Fruit fly (Drosophila melanogaster) whole organism, prepupa: Measurements from ENCODE around the gene zye.

ENCODE experiments used
- Blimp-1 ChIP-seq: fragments of 200-800 bp; sonication (Bioruptor generic); optimal IDR thresholded peaks from 3 replicates; lab custom pipeline; 2017; ENCODE audit warnings: missing biosample characterization, missing genetic modification characterization, mild to moderate bottlenecking, moderate library complexity, missing genetic modification reagents
- CG10631 ChIP-seq: fragments of 200-800 bp; sonication (Bioruptor generic); optimal IDR thresholded peaks from 2 replicates; lab custom pipeline; 2016; ENCODE audit warnings: missing biosample characterization, missing genetic modification characterization
- CG10669 ChIP-seq: fragments of 200-800 bp; sonication (Bioruptor generic); optimal IDR thresholded peaks from 3 replicates; lab custom pipeline; 2018; ENCODE audit warnings: missing biosample characterization, mild to moderate bottlenecking, missing genetic modification characterization, moderate library complexity
- CG11762 ChIP-seq: fragments of 200-800 bp; sonication (Bioruptor generic); optimal IDR thresholded peaks from 3 replicates; lab custom pipeline; 2016; ENCODE audit warnings: missing biosample characterization, missing genetic modification characterization; ENCODE audit not compliant: insufficient read depth
- CG11902 ChIP-seq: fragments of 200-800 bp; sonication (Bioruptor generic); optimal IDR thresholded peaks from 3 replicates; lab custom pipeline; 2016; ENCODE audit warnings: missing biosample characterization, missing genetic modification characterization
- CG15336 ChIP-seq: fragments of 200-800 bp; sonication (Bioruptor generic); IDR thresholded peaks from 2 replicates; pipeline ENCODE4 v1.3.6; 2022; ENCODE audit warnings: missing biosample characterization, missing genetic modification characterization
- CG1621 ChIP-seq: fragments of 200-800 bp; sonication (Bioruptor generic); optimal IDR thresholded peaks from 3 replicates; lab custom pipeline; 2018; ENCODE audit warnings: missing biosample characterization, mild to moderate bottlenecking, missing genetic modification characterization
- CG3032 ChIP-seq: fragments of 200-800 bp; optimal IDR thresholded peaks from 2 replicates; lab custom pipeline; 2019; ENCODE audit warnings: missing biosample characterization, mild to moderate bottlenecking, missing genetic modification characterization, moderate library complexity
- CG32006 ChIP-seq: fragments of 200-800 bp; sonication (Bioruptor generic); optimal IDR thresholded peaks from 3 replicates; lab custom pipeline; 2017; ENCODE audit warnings: missing biosample characterization, mild to moderate bottlenecking, missing genetic modification characterization
- CG3919 ChIP-seq: fragments of 200-800 bp; sonication (Bioruptor generic); optimal IDR thresholded peaks from 3 replicates; lab custom pipeline; 2016; ENCODE audit warnings: missing biosample characterization, missing genetic modification characterization
- CG4318 ChIP-seq: fragments of 200-800 bp; sonication (Bioruptor generic); optimal IDR thresholded peaks from 3 replicates; lab custom pipeline; 2017; ENCODE audit warnings: missing biosample characterization, mild to moderate bottlenecking, missing genetic modification characterization
- CG6276 ChIP-seq: fragments of 200-800 bp; sonication (Bioruptor generic); optimal IDR thresholded peaks from 2 replicates; lab custom pipeline; 2017; ENCODE audit warnings: missing biosample characterization, mild to moderate bottlenecking, missing genetic modification characterization
- CG6792 ChIP-seq: fragments of 200-800 bp; sonication (Bioruptor generic); optimal IDR thresholded peaks from 3 replicates; lab custom pipeline; 2016; ENCODE audit warnings: missing biosample characterization, missing genetic modification characterization
- CG6808 ChIP-seq: fragments of 200-800 bp; sonication (Bioruptor generic); optimal IDR thresholded peaks from 3 replicates; lab custom pipeline; 2017; ENCODE audit warnings: missing biosample characterization, missing genetic modification characterization, mild to moderate bottlenecking, moderate library complexity, missing genetic modification reagents
- CG6854 ChIP-seq: fragments of 200-800 bp; sonication (Bioruptor generic); optimal IDR thresholded peaks from 2 replicates; lab custom pipeline; 2017; ENCODE audit warnings: missing biosample characterization, mild to moderate bottlenecking, missing genetic modification characterization
- CG8119 ChIP-seq: fragments of 200-800 bp; sonication (Bioruptor generic); IDR thresholded peaks from 3 replicates; pipeline ENCODE4 v1.3.6; 2022; ENCODE audit warnings: missing biosample characterization, missing genetic modification characterization
- CG9139 ChIP-seq: fragments of 200-800 bp; sonication (Bioruptor generic); optimal IDR thresholded peaks from 3 replicates; lab custom pipeline; 2017; ENCODE audit warnings: missing biosample characterization, mild to moderate bottlenecking, missing genetic modification characterization
- Eip75B ChIP-seq: fragments of 200-800 bp; sonication (Bioruptor generic); optimal IDR thresholded peaks from 3 replicates; lab custom pipeline; 2016; ENCODE audit warnings: missing biosample characterization, missing genetic modification characterization
- Eip78C ChIP-seq: fragments of 200-800 bp; sonication (Bioruptor generic); peaks from one replicate; lab custom pipeline; 2016; ENCODE audit warnings: missing biosample characterization, missing genetic modification characterization
- Eip93F ChIP-seq: fragments of 200-800 bp; sonication (Bioruptor generic); optimal IDR thresholded peaks from 2 replicates; lab custom pipeline; 2016; ENCODE audit warnings: missing biosample characterization, mild to moderate bottlenecking, missing genetic modification characterization
- Ets96B ChIP-seq: fragments of 200-800 bp; optimal IDR thresholded peaks from 2 replicates; lab custom pipeline; 2019; ENCODE audit warnings: missing biosample characterization, mild to moderate bottlenecking, missing genetic modification characterization, moderate library complexity
- Gug ChIP-seq: fragments of 200-800 bp; sonication (Bioruptor generic); IDR thresholded peaks from 2 replicates; pipeline ENCODE4 v1.3.6; 2022; ENCODE audit warnings: missing biosample characterization, missing genetic modification characterization
- Hr38 ChIP-seq: sonication (Bioruptor generic); optimal IDR thresholded peaks from 2 replicates; lab custom pipeline; 2016; ENCODE audit warnings: missing biosample characterization, missing genetic modification characterization
- Hr39 ChIP-seq: fragments of 200-800 bp; sonication (Bioruptor generic); optimal IDR thresholded peaks from 2 replicates; lab custom pipeline; 2016; ENCODE audit warnings: missing biosample characterization, missing genetic modification characterization
- Hr4 ChIP-seq: fragments of 200-800 bp; sonication (Bioruptor generic); optimal IDR thresholded peaks from 3 replicates; lab custom pipeline; 2016; ENCODE audit warnings: missing biosample characterization, missing genetic modification characterization
- Lpt ChIP-seq: fragments of 200-800 bp; sonication (Bioruptor generic); optimal IDR thresholded peaks from 3 replicates; lab custom pipeline; 2016; ENCODE audit warnings: missing biosample characterization, missing genetic modification characterization
- Met ChIP-seq: fragments of 200-800 bp; sonication (Bioruptor generic); optimal IDR thresholded peaks from 3 replicates; lab custom pipeline; 2016; ENCODE audit warnings: missing biosample characterization, missing genetic modification characterization
- Smox ChIP-seq: fragments of 200-800 bp; sonication (Bioruptor generic); optimal IDR thresholded peaks from 3 replicates; lab custom pipeline; 2016; ENCODE audit warnings: missing biosample characterization, missing genetic modification characterization
- Sox102F ChIP-seq: fragments of 200-800 bp; sonication (Bioruptor generic); optimal IDR thresholded peaks from 2 replicates; lab custom pipeline; 2016; ENCODE audit warnings: missing biosample characterization, mild to moderate bottlenecking, missing genetic modification characterization
- Sox15 ChIP-seq: fragments of 200-800 bp; sonication (Bioruptor generic); optimal IDR thresholded peaks from 3 replicates; lab custom pipeline; 2016; ENCODE audit warnings: missing biosample characterization, missing genetic modification characterization
- achi ChIP-seq: fragments of 200-800 bp; sonication (Bioruptor generic); optimal IDR thresholded peaks from 3 replicates; lab custom pipeline; 2016; ENCODE audit warnings: missing biosample characterization, missing genetic modification characterization
- acj6 ChIP-seq: fragments of 200-800 bp; sonication (Bioruptor generic); optimal IDR thresholded peaks from 3 replicates; lab custom pipeline; 2016; ENCODE audit warnings: missing biosample characterization, missing genetic modification characterization
- dac ChIP-seq: fragments of 200-800 bp; sonication (Bioruptor generic); optimal IDR thresholded peaks from 2 replicates; lab custom pipeline; 2017; ENCODE audit warnings: missing biosample characterization, mild to moderate bottlenecking, missing genetic modification characterization
- dsx ChIP-seq: fragments of 200-800 bp; optimal IDR thresholded peaks from 3 replicates; lab custom pipeline; 2019; ENCODE audit warnings: missing biosample characterization, mild to moderate bottlenecking, missing genetic modification characterization, moderate library complexity; ENCODE audit not compliant: poor library complexity, severe bottlenecking
- esn ChIP-seq: fragments of 200-800 bp; sonication (Bioruptor generic); optimal IDR thresholded peaks from 2 replicates; lab custom pipeline; 2016; ENCODE audit warnings: missing biosample characterization, mild to moderate bottlenecking, missing genetic modification characterization, moderate library complexity
- fd59A ChIP-seq: fragments of 200-800 bp; sonication (Bioruptor generic); optimal IDR thresholded peaks from 2 replicates; lab custom pipeline; 2017; ENCODE audit warnings: missing biosample characterization, mild to moderate bottlenecking, missing genetic modification characterization, missing genetic modification reagents
- fd85E ChIP-seq: fragments of 200-800 bp; sonication (Bioruptor generic); optimal IDR thresholded peaks from 3 replicates; lab custom pipeline; 2016; ENCODE audit warnings: missing biosample characterization, missing genetic modification characterization
- fkh ChIP-seq: fragments of 200-800 bp; sonication (Bioruptor generic); optimal IDR thresholded peaks from 3 replicates; lab custom pipeline; 2017; ENCODE audit warnings: missing biosample characterization, mild to moderate bottlenecking, missing genetic modification characterization, moderate library complexity
- lz ChIP-seq: fragments of 200-800 bp; sonication (Bioruptor generic); optimal IDR thresholded peaks from 3 replicates; lab custom pipeline; 2016; ENCODE audit warnings: missing biosample characterization, missing genetic modification characterization
- spab ChIP-seq: fragments of 200-800 bp; sonication (Bioruptor generic); optimal IDR thresholded peaks from 2 replicates; lab custom pipeline; 2017; ENCODE audit warnings: missing biosample characterization, mild to moderate bottlenecking, missing genetic modification characterization, missing genetic modification reagents
- ss ChIP-seq, 2 experiments: fragments of 200-800 bp; sonication (Bioruptor generic); optimal IDR thresholded peaks; 2 replicates in 1 of 2; 3 replicates in 1 of 2; lab custom pipeline; 2017 to 2018; ENCODE audit warnings: mild to moderate bottlenecking in 2 of 2, missing biosample characterization in 2 of 2, missing genetic modification characterization in 2 of 2, moderate library complexity in 1 of 2
- svp ChIP-seq: fragments of 200-800 bp; sonication (Bioruptor generic); peaks from one replicate; lab custom pipeline; 2016; ENCODE audit warnings: missing biosample characterization, missing genetic modification characterization
- topi ChIP-seq: fragments of 200-800 bp; sonication (Bioruptor generic); optimal IDR thresholded peaks from 3 replicates; lab custom pipeline; 2016; ENCODE audit warnings: missing biosample characterization, missing genetic modification characterization
- vri ChIP-seq: fragments of 200-800 bp; sonication (Bioruptor generic); optimal IDR thresholded peaks from 3 replicates; lab custom pipeline; 2016; ENCODE audit warnings: missing biosample characterization, mild to moderate bottlenecking, missing genetic modification characterization

zye gene

dm6 chr3L:20384086-20384810, 29.2 kb upstream of the zye start, which contains the start of the genes CG5498 and fbl (continued):
- TF ChIP-seq CG11762 (peak; percentile 55), Eip75B (GFP tag; lab: Kevin White, UChicago) (peak; percentile 73), Sox15 (GFP tag; lab: Kevin White, UChicago) (peak; percentile 28), Blimp-1 (GFP tag; lab: Kevin White, UChicago) (peak; percentile 43), Lpt (peak; percentile 27), lz (GFP tag; lab: Kevin White, UChicago) (peak; percentile 76), CG10631 (GFP tag; lab: Kevin White, UChicago) (peak; percentile 80), dac (peak; percentile 5), Hr38 (no peak), CG8119 (GFP tag; lab: Robert Waterston, UW) (peak; percentile 71; the same call in 2 of the 3 replicates), achi (GFP tag; lab: Kevin White, UChicago) (peak; percentile 77), Smox (peak; percentile 80), vri (peak; percentile 38), CG1621 (no peak), CG4318 (GFP tag; lab: Kevin White, UChicago) (peak; percentile 32), CG3032 (tag; lab: Kevin White, UChicago) (peak; percentile 66), CG10669 (peak; percentile 61), Ets96B (tag; lab: Kevin White, UChicago) (peak; percentile 68), CG6854 (GFP tag; lab: Kevin White, UChicago) (no peak), Hr4 (peak; percentile 70), Hr39 (GFP tag; lab: Kevin White, UChicago) (peak; percentile 65), CG32006 (GFP tag; lab: Kevin White, UChicago) (peak; percentile 69), spab (no peak), dsx (GFP tag; lab: Kevin White, UChicago) (peak; percentile 75), Met (GFP tag; lab: Kevin White, UChicago) (peak; percentile 78), fkh (GFP tag; lab: Kevin White, UChicago) (peak; percentile 86), fd59A (GFP tag; lab: Kevin White, UChicago) (peak; percentile 30), svp (peak; percentile 87), CG15336 (GFP tag; lab: Robert Waterston, UW) (peak; percentile 52; the same call in 1 of the 2 replicates)

- TF ChIP-seq fd85E (GFP tag; lab: Kevin White, UChicago) (no peak), Eip78C (GFP tag; lab: Kevin White, UChicago) (peak; percentile 52), ss (GFP tag; optimal IDR thresholded peaks at IDR 0.05; lab: Kevin White, UChicago) (no peak), Met (GFP tag; lab: Kevin White, UChicago) (no peak)
These were observed 28.4 kb upstream of the zye start for dm6 chr3L:20385006-20385405.

dm6 chr3L:20385408-20385807, 28.0 kb upstream of the zye start:
- TF ChIP-seq Eip78C (GFP tag; lab: Kevin White, UChicago) (peak; percentile 17), CG3032 (tag; lab: Kevin White, UChicago) (no peak), CG6808 (GFP tag; lab: Kevin White, UChicago) (peak; percentile 17), dac (no peak), vri (peak; percentile 69), fkh (GFP tag; lab: Kevin White, UChicago) (peak; percentile 46)
- TF ChIP-seq, all 60 proteins: peak for 4

dm6 chr3L:20385969-20386370, 27.4 kb upstream of the zye start:
- TF ChIP-seq Eip93F (no peak), CG6276 (GFP tag; lab: Kevin White, UChicago) (peak; percentile 50), CG9139 (GFP tag; lab: Kevin White, UChicago) (no peak), Sox102F (GFP tag; lab: Kevin White, UChicago) (no peak), Hr38 (no peak), CG3919 (GFP tag; lab: Kevin White, UChicago) (no peak), CG11902 (no peak), Eip75B (GFP tag; lab: Kevin White, UChicago) (no peak), fkh (GFP tag; lab: Kevin White, UChicago) (peak; percentile 57), acj6 (GFP tag; lab: Kevin White, UChicago) (no peak), ss (GFP tag; optimal IDR thresholded peaks at IDR 0.05; lab: Kevin White, UChicago) (no peak), topi (no peak), CG4318 (GFP tag; lab: Kevin White, UChicago) (no peak), esn (GFP tag; lab: Kevin White, UChicago) (no peak), CG6792 (no peak), Hr39 (GFP tag; lab: Kevin White, UChicago) (no peak), CG8119 (GFP tag; lab: Robert Waterston, UW) (no peak), Smox (no peak), Gug (GFP tag; lab: Robert Waterston, UW) (no peak), Met (GFP tag; lab: Kevin White, UChicago) (no peak), fd85E (GFP tag; lab: Kevin White, UChicago) (no peak)
